Worm (Caenorhabditis elegans): Measurements from ENCODE around the gene idh-2.

Gene idh-2

DNA sequence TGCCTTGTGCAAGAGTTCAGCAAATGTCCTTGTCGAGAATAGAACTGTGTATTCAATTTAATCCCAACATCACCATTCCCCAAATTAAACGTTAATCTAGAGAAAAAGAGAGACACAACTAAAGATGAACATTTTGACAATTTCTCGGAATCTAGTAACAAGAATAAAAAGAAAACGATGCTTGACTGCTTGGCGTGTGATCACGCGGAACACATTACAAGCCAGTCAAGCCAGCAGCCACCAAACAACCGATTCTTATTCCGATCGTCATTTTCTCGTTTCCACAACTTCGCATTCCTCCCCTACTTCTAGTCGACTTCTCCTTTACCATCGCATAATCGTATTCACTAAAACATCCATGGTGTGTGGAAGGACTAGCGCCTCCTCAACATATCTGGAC lies 33.6 kb downstream of the idh-2 start:
- no peak for TF ChIP-seq sdc-2 (tag; optimal IDR thresholded peaks at IDR 0.05)
- TF ChIP-seq sox-2 (GFP tag; IDR thresholded peaks at IDR 0.05): no peak
- no peak for TF ChIP-seq hlh-15 (tag; optimal IDR thresholded peaks at IDR 0.05)
- TF ChIP-seq ets-4 (tag; optimal IDR thresholded peaks at IDR 0.05): no peak
- no peak for TF ChIP-seq K02D7.2 (tag; optimal IDR thresholded peaks at IDR 0.05)

DNA sequence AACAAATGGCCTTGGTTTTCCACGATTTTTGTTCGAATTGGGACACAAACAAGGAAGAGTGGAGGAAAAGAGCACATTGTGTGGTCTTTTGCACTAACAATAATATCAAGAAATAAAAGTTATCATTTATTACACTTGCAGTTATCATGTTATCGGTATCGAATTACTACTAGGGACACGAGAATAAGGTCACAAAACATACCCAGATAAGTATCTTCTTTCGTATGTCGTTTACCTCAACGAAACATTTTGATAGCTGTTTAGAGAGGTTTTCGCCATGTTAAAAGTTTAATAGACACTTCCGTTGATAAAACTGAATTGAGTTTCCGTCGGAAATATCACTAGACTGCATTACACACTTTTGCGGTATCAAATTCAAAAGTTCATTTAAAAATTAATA lies 35.2 kb downstream of the idh-2 start:
- TF ChIP-seq elt-2 (tag; optimal IDR thresholded peaks at IDR 0.05) (peak; percentile 83), Y22D7AL.16 (tag; optimal IDR thresholded peaks at IDR 0.05) (no peak), ceh-19 (GFP tag; optimal IDR thresholded peaks at IDR 0.05) (no peak), C38D4.7 (GFP tag; optimal IDR thresholded peaks at IDR 0.05) (no peak), nfya-1 (tag; optimal IDR thresholded peaks at IDR 0.05) (no peak)

DNA sequence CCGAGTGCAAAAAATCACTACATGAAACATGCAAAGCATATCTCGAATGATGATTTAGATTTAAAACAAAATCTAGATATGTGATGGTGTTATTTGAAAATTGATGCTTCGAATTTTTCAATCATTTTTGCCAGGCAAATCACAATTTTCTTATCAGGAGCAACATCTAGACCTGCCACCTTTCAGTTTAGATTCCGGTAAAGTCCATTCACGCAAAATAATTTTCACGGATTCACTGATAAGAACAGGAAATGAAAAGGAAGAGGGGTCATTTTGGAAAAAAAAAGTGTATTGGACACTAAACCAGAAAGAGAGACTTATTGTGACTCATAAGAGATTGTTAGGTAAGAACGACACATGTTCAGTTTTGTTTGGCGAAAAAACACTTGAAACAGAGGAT lies 36.1 kb downstream of the idh-2 start:
- TF ChIP-seq ceh-45 (GFP tag; IDR thresholded peaks at IDR 0.05): no peak

DNA sequence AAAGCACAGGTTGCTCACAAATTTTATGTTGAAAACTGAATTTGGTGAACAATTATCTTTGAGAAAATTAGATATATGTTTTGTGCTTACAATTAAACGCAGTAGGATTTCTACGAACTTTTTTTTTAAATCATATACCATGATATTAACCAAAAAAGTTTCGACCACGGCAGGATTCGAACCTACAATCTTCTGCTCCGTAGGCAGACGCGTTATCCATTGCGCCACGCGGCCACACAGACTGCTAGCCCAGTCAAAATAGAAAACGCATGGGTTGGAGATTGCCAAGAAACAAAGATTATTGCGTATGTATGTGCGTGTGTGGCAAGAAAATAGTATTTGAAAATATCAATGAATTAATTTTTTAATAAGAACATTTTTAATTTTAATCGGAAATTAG lies 36.6 kb downstream of the idh-2 start:
- TF ChIP-seq ttx-3 (tag; optimal IDR thresholded peaks at IDR 0.05) (peak; percentile 55), elt-2 (tag; optimal IDR thresholded peaks at IDR 0.05) (peak; percentile 74), ceh-18 (tag; optimal IDR thresholded peaks at IDR 0.05) (peak; percentile 53), K09A11.1 (tag; optimal IDR thresholded peaks at IDR 0.05; ENCODE audit: insufficient read depth) (peak; percentile 33), rnt-1 (tag; optimal IDR thresholded peaks at IDR 0.05) (peak; percentile 31), unc-3 (GFP tag; conservative IDR thresholded peaks at IDR 0.05) (peak; percentile 70; the same call in 1 of the 2 replicates), unc-3 (tag; optimal IDR thresholded peaks at IDR 0.05) (peak; percentile 24), ceh-9 (tag; optimal IDR thresholded peaks at IDR 0.05) (no peak), tbx-7 (tag; optimal IDR thresholded peaks at IDR 0.05) (no peak), T23F11.4 (GFP tag; optimal IDR thresholded peaks at IDR 0.05) (peak; percentile 44), syd-9 (tag; optimal IDR thresholded peaks at IDR 0.05) (peak; percentile 31), ceh-2 (tag; optimal IDR thresholded peaks at IDR 0.05) (peak; percentile 50), dve-1 (tag; optimal IDR thresholded peaks at IDR 0.05) (no peak), ceh-6 (GFP tag; optimal IDR thresholded peaks at IDR 0.05) (peak; percentile 68), ceh-34 (tag; optimal IDR thresholded peaks at IDR 0.05) (peak; percentile 38), madf-2 (tag; optimal IDR thresholded peaks at IDR 0.05) (peak; percentile 56), F13H6.1 (tag; optimal IDR thresholded peaks at IDR 0.05) (peak; percentile 23), sdc-2 (tag; optimal IDR thresholded peaks at IDR 0.05) (peak; percentile 61), ref-2 (tag; optimal IDR thresholded peaks at IDR 0.05) (peak; percentile 75), hlh-8 (tag; optimal IDR thresholded peaks at IDR 0.05) (no peak), Y22D7AL.16 (tag; optimal IDR thresholded peaks at IDR 0.05) (no peak), tbx-2 (tag; optimal IDR thresholded peaks at IDR 0.05) (peak; percentile 34), C08G9.2 (tag; optimal IDR thresholded peaks at IDR 0.05) (peak; percentile 56), ceh-24 (tag; optimal IDR thresholded peaks at IDR 0.05) (peak; percentile 5), fkh-6 (tag; optimal IDR thresholded peaks at IDR 0.05) (peak; percentile 61), pha-2 (tag; optimal IDR thresholded peaks at IDR 0.05) (no peak), zip-5 (tag; optimal IDR thresholded peaks at IDR 0.05) (peak; percentile 25), ceh-22 (tag; optimal IDR thresholded peaks at IDR 0.05) (no peak), ztf-16 (tag; optimal IDR thresholded peaks at IDR 0.05) (peak; percentile 51), npax-4 (tag; optimal IDR thresholded peaks at IDR 0.05) (no peak), fkh-10 (GFP tag; optimal IDR thresholded peaks at IDR 0.05) (no peak), pqm-1 (tag; optimal IDR thresholded peaks at IDR 0.05) (no peak), sox-2 (GFP tag; IDR thresholded peaks at IDR 0.05) (no peak; the same call in 1 of the 2 replicates), ceh-30 (tag; optimal IDR thresholded peaks at IDR 0.05) (no peak), che-1 (tag; optimal IDR thresholded peaks at IDR 0.05) (peak; percentile 57), ceh-14 (tag; optimal IDR thresholded peaks at IDR 0.05) (peak; percentile 72), ceh-48 (tag; optimal IDR thresholded peaks at IDR 0.05) (no peak), fax-1 (tag; optimal IDR thresholded peaks at IDR 0.05) (peak; percentile 42), unc-42 (tag; optimal IDR thresholded peaks at IDR 0.05) (no peak), nfya-1 (tag; optimal IDR thresholded peaks at IDR 0.05) (peak; percentile 20), dmd-4 (tag; optimal IDR thresholded peaks at IDR 0.05; ENCODE audit: borderline replicate concordance) (no peak), K02D7.2 (tag; optimal IDR thresholded peaks at IDR 0.05) (peak; percentile 60)
